Fruit fly (Drosophila melanogaster) whole organism: ENCODE data around the gene Nmdar1.

Experiments
- Dll ChIP-seq: fragments of >200 bp; optimal IDR thresholded peaks from 2 replicates; lab custom pipeline; 2017
- EcR ChIP-seq, 2 experiments: fragments of >200 bp; optimal IDR thresholded peaks; 2 replicates each; lab custom pipeline; 2017; ENCODE audit warnings: missing biosample characterization in 2 of 2, missing genetic modification characterization in 2 of 2, missing genetic modification reagents in 2 of 2
- psq ChIP-seq: fragments of >200 bp; optimal IDR thresholded peaks from 2 replicates; lab custom pipeline; 2017
- usp ChIP-seq: fragments of >200 bp; optimal IDR thresholded peaks from 2 replicates; lab custom pipeline; 2017; ENCODE audit warnings: missing biosample characterization, missing genetic modification characterization, mixed read lengths

- no peak for TF ChIP-seq Dll (lab: Kevin White, UChicago)
- TF ChIP-seq psq (lab: Kevin White, UChicago) = no peak
- TF ChIP-seq EcR (GFP tag; optimal IDR thresholded peaks at IDR 0.05; lab: Kevin White, UChicago) = no peak
- no peak for TF ChIP-seq usp (GFP tag; lab: Kevin White, UChicago)
Measured at dm6 chr3R:5523070-5523637, at the start of gene Nmdar1, which contains the start of gene CG43845.
